Fruit fly (Drosophila melanogaster) whole organism: Measurements from ENCODE around the gene da.

Experiments
- CG8478 ChIP-seq: fragments of >200 bp; optimal IDR thresholded peaks from 2 replicates; lab custom pipeline; 2018; ENCODE audit warnings: inconsistent platforms
- Dll ChIP-seq: fragments of >200 bp; optimal IDR thresholded peaks from 2 replicates; lab custom pipeline; 2017
- EcR ChIP-seq, 2 experiments: fragments of >200 bp; optimal IDR thresholded peaks; 2 replicates each; lab custom pipeline; 2017; ENCODE audit warnings: missing biosample characterization in 2 of 2, missing genetic modification characterization in 2 of 2, missing genetic modification reagents in 2 of 2
- pan ChIP-seq: fragments of >200 bp; optimal IDR thresholded peaks from 2 replicates; lab custom pipeline; 2017
- psq ChIP-seq: fragments of >200 bp; optimal IDR thresholded peaks from 2 replicates; lab custom pipeline; 2017
- usp ChIP-seq: fragments of >200 bp; optimal IDR thresholded peaks from 2 replicates; lab custom pipeline; 2017; ENCODE audit warnings: missing biosample characterization, missing genetic modification characterization, mixed read lengths

Gene da

dm6 chr2L:10422643-10423606 lies 35.0 kb downstream of the da start, which contains the start of the genes pie and Wdfy2:
Gene pie, minus strand, starts transcription at chr2L:10422780.
Gene Wdfy2, plus strand, starts transcription at chr2L:10423291.
- no peak for TF ChIP-seq EcR (GFP tag; optimal IDR thresholded peaks at IDR 0.05; lab: Kevin White, UChicago)
- TF ChIP-seq CG8478 (lab: Kevin White, UChicago): no peak
- TF ChIP-seq usp (GFP tag; lab: Kevin White, UChicago): no peak
- TF ChIP-seq pan: no peak
- no peak for TF ChIP-seq psq (lab: Kevin White, UChicago)
- TF ChIP-seq Dll (lab: Kevin White, UChicago): no peak

- TF ChIP-seq psq (lab: Kevin White, UChicago): no peak
- TF ChIP-seq usp (GFP tag; lab: Kevin White, UChicago): no peak
- TF ChIP-seq CG8478 (lab: Kevin White, UChicago): no peak
- no peak for TF ChIP-seq pan
- TF ChIP-seq Dll (lab: Kevin White, UChicago): no peak
- no peak for TF ChIP-seq EcR (GFP tag; optimal IDR thresholded peaks at IDR 0.05; lab: Kevin White, UChicago)
These were observed 37.7 kb downstream of the da start for dm6 chr2L:10425599-10425998.

- TF ChIP-seq CG8478 (lab: Kevin White, UChicago) (no peak), Dll (lab: Kevin White, UChicago) (no peak), EcR (GFP tag; optimal IDR thresholded peaks at IDR 0.05; lab: Kevin White, UChicago) (no peak), psq (lab: Kevin White, UChicago) (no peak), pan (no peak), usp (GFP tag; lab: Kevin White, UChicago) (no peak)
These were observed 38.7 kb downstream of the da start, which contains the start of the genes SmB and KdelR for dm6 chr2L:10426534-10427048. Gene SmB, minus strand, starts transcription at chr2L:10426627. Gene KdelR, plus strand, starts transcription at chr2L:10426887.

- no peak for TF ChIP-seq Dll (lab: Kevin White, UChicago)
These were observed 40.6 kb downstream of the da start, which contains the start of gene CG5188 for dm6 chr2L:10428528-10428927. Gene CG5188, plus strand, starts transcription at chr2L:10428829.

- TF ChIP-seq pan (no peak), usp (GFP tag; lab: Kevin White, UChicago) (no peak), EcR (GFP tag; optimal IDR thresholded peaks at IDR 0.05; lab: Kevin White, UChicago) (no peak)
These were observed 43.0 kb downstream of the da start, which contains the start of the genes Bug22 and TfIIB for dm6 chr2L:10430802-10431476. Gene Bug22, minus strand, starts transcription at chr2L:10430918. Gene TfIIB, plus strand, starts transcription at chr2L:10431338.

dm6 chr2L:10435606-10436160 lies 47.8 kb downstream of the da start, which contains the start of the genes TBC1D16 and holn1:
Gene TBC1D16, minus strand, starts transcription at chr2L:10435656.
Gene holn1, plus strand, starts transcription at chr2L:10435995.
- TF ChIP-seq usp (GFP tag; lab: Kevin White, UChicago): no peak
- no peak for TF ChIP-seq CG8478 (lab: Kevin White, UChicago)
- TF ChIP-seq Dll (lab: Kevin White, UChicago): no peak
- no peak for TF ChIP-seq psq (lab: Kevin White, UChicago)
- no peak for TF ChIP-seq EcR (GFP tag; optimal IDR thresholded peaks at IDR 0.05; lab: Kevin White, UChicago)
- no peak for TF ChIP-seq pan

- TF ChIP-seq usp (GFP tag; lab: Kevin White, UChicago) (no peak), Dll (lab: Kevin White, UChicago) (no peak), EcR (GFP tag; optimal IDR thresholded peaks at IDR 0.05; lab: Kevin White, UChicago) (no peak), CG8478 (lab: Kevin White, UChicago) (no peak), psq (lab: Kevin White, UChicago) (no peak), pan (no peak)
These were observed 49.4 kb downstream of the da start, which contains the start of gene STUB1 for dm6 chr2L:10437317-10437716. Gene STUB1, plus strand, starts transcription at chr2L:10437548.

dm6 chr2L:10439174-10439573 lies 51.3 kb downstream of the da start, which contains the start of gene Nse4:
Gene Nse4, plus strand, starts transcription at chr2L:10439440.
- no peak for TF ChIP-seq pan
- TF ChIP-seq EcR (GFP tag; optimal IDR thresholded peaks at IDR 0.05; lab: Kevin White, UChicago): no peak
- no peak for TF ChIP-seq usp (GFP tag; lab: Kevin White, UChicago)
- no peak for TF ChIP-seq CG8478 (lab: Kevin White, UChicago)
- no peak for TF ChIP-seq Dll (lab: Kevin White, UChicago)
- no peak for TF ChIP-seq psq (lab: Kevin White, UChicago)

- TF ChIP-seq psq (lab: Kevin White, UChicago) (no peak), EcR (GFP tag; optimal IDR thresholded peaks at IDR 0.05; lab: Kevin White, UChicago) (no peak), CG8478 (lab: Kevin White, UChicago) (no peak), pan (no peak), usp (GFP tag; lab: Kevin White, UChicago) (no peak), Dll (lab: Kevin White, UChicago) (no peak)
These were observed 54.3 kb downstream of the da start, which contains the start of gene loh for dm6 chr2L:10442048-10442790. Gene loh, plus strand, starts transcription at chr2L:10442534.
